Worm (Caenorhabditis elegans): ENCODE measurements around the gene sdz-18.

The sdz-18 gene

DNA sequence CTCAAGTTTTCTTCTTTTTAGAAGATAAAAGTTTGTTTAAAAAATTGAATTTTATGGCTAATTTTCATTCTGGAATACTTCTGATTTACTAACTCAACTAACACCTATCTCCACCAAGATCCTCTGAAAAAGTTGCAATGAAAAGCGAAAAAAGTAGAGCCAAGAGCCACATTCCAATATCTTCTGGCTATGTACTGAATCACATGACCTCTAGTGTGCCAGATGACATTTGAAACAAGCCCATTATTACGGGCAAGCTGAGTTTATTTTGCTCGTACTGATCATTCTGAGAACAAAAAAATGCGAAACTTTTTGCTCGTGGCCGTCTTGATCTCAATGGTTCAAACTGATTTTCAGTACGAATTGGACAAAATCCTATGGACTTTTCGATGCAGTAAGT, 27.2 kb downstream of the sdz-18 start, which contains the start of gene irld-36:
irld-36 (plus strand) TSS at position 301 of the 400 bp plus-strand sequence.
- TF ChIP-seq elt-2 (tag; optimal IDR thresholded peaks at IDR 0.05): no peak
- TF ChIP-seq aly-2 (tag; optimal IDR thresholded peaks at IDR 0.05): no peak
- no peak for TF ChIP-seq ztf-4 (tag; optimal IDR thresholded peaks at IDR 0.05)
- no peak for TF ChIP-seq ama-1 (optimal IDR thresholded peaks at IDR 0.05)
- no peak for TF ChIP-seq lsy-12 (tag; optimal IDR thresholded peaks at IDR 0.05)
- TF ChIP-seq nhr-11 (tag; optimal IDR thresholded peaks at IDR 0.05): no peak
- no peak for TF ChIP-seq ZK546.5 (tag; optimal IDR thresholded peaks at IDR 0.05)
- TF ChIP-seq ceh-82 (tag; optimal IDR thresholded peaks at IDR 0.05): no peak
- no peak for TF ChIP-seq unc-39 (tag; optimal IDR thresholded peaks at IDR 0.05)
- no peak for TF ChIP-seq nhr-25 (tag; optimal IDR thresholded peaks at IDR 0.05)
- no peak for TF ChIP-seq ceh-28 (tag; optimal IDR thresholded peaks at IDR 0.05)
- no peak for TF ChIP-seq pha-4 (tag; optimal IDR thresholded peaks at IDR 0.05)
- TF ChIP-seq lin-39 (tag; optimal IDR thresholded peaks at IDR 0.05): no peak
- no peak for TF ChIP-seq nfya-1 (tag; optimal IDR thresholded peaks at IDR 0.05; ENCODE audit: insufficient read depth)
- no peak for TF ChIP-seq elt-1 (tag; optimal IDR thresholded peaks at IDR 0.05)
- TF ChIP-seq ztf-11 (tag; optimal IDR thresholded peaks at IDR 0.05): no peak
- no peak for TF ChIP-seq zag-1 (tag; optimal IDR thresholded peaks at IDR 0.05)
- TF ChIP-seq nhr-12 (tag; optimal IDR thresholded peaks at IDR 0.05): no peak

DNA sequence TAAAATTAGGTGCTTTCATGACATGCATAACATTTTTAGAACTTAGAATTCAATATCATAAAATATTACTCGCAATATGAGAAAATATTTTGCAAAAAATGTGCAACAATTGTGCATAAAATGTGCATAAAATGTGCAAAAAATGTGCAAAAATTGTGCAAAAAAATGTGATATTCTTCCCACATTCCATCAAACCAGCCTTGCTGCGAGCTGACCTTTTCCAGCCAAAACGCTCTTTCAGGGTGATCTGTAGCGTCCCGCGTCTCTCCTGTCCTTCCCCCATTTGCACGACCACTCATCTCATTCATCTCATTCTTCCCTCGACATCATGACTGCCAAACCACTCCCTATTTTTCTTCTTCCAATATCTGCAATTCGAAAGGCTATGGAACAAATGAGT, 30.2 kb downstream of the sdz-18 start, which contains the start of gene fbxb-17:
fbxb-17 (plus strand) TSS at position 301 of the 400 bp plus-strand sequence.
- TF ChIP-seq nhr-67 (tag; optimal IDR thresholded peaks at IDR 0.05): no peak
- no peak for TF ChIP-seq R02D3.7 (tag; optimal IDR thresholded peaks at IDR 0.05)
- TF ChIP-seq nhr-28 (tag; optimal IDR thresholded peaks at IDR 0.05): no peak
- TF ChIP-seq nhr-237 (tag; optimal IDR thresholded peaks at IDR 0.05): no peak
- no peak for TF ChIP-seq lsy-12 (tag; optimal IDR thresholded peaks at IDR 0.05)
- TF ChIP-seq fkh-2 (tag; optimal IDR thresholded peaks at IDR 0.05): no peak
- no peak for TF ChIP-seq nfya-1 (tag; optimal IDR thresholded peaks at IDR 0.05; ENCODE audit: insufficient read depth)
- TF ChIP-seq nhr-43 (tag; optimal IDR thresholded peaks at IDR 0.05; ENCODE audit: poor library complexity, severe bottlenecking): no peak
- TF ChIP-seq tbx-2 (tag; optimal IDR thresholded peaks at IDR 0.05): no peak

DNA sequence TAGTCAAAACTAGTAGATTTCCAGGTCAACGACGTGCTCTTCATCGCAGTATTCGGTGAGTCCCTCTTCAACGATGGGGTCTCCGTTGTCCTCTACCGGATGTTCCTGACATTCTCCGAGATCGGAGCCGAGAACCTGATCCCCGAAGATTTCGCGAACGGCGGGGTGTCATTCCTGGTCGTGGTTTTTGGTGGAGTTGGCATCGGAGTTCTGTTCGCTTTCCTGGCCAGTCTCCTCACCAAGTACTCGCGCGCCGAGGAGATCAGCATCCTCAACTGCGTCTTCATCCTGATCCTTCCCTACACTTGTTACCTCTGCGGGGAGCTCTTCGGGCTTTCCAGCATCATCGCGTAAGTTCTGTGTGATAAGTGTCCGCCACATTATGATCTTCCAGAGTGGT, 33.6 kb downstream of the sdz-18 start:
- TF ChIP-seq lsy-12 (tag; optimal IDR thresholded peaks at IDR 0.05): no peak
- no peak for TF ChIP-seq nhr-237 (tag; optimal IDR thresholded peaks at IDR 0.05)
- no peak for TF ChIP-seq fkh-2 (tag; optimal IDR thresholded peaks at IDR 0.05)
- no peak for TF ChIP-seq egl-27 (tag; optimal IDR thresholded peaks at IDR 0.05)
- TF ChIP-seq ceh-16 (tag; optimal IDR thresholded peaks at IDR 0.05): no peak
- no peak for TF ChIP-seq skn-1 (tag; optimal IDR thresholded peaks at IDR 0.05)
- no peak for TF ChIP-seq tbx-2 (tag; optimal IDR thresholded peaks at IDR 0.05)
- no peak for TF ChIP-seq elt-3 (tag; optimal IDR thresholded peaks at IDR 0.05)
- no peak for TF ChIP-seq ZK546.5 (tag; optimal IDR thresholded peaks at IDR 0.05)
- TF ChIP-seq lin-15B (tag; optimal IDR thresholded peaks at IDR 0.05): no peak
- no peak for TF ChIP-seq nfya-1 (tag; optimal IDR thresholded peaks at IDR 0.05; ENCODE audit: insufficient read depth)
- no peak for TF ChIP-seq egl-5 (tag; optimal IDR thresholded peaks at IDR 0.05)
- no peak for TF ChIP-seq mdl-1 (tag; optimal IDR thresholded peaks at IDR 0.05)
- no peak for TF ChIP-seq nhr-77 (tag; optimal IDR thresholded peaks at IDR 0.05)
- no peak for TF ChIP-seq ceh-82 (tag; optimal IDR thresholded peaks at IDR 0.05)
- TF ChIP-seq nhr-25 (tag; optimal IDR thresholded peaks at IDR 0.05): no peak
- TF ChIP-seq pqm-1 (tag; optimal IDR thresholded peaks at IDR 0.05): no peak
- TF ChIP-seq nhr-11 (tag; optimal IDR thresholded peaks at IDR 0.05): no peak
- TF ChIP-seq fkh-10 (GFP tag; optimal IDR thresholded peaks at IDR 0.05): no peak

DNA sequence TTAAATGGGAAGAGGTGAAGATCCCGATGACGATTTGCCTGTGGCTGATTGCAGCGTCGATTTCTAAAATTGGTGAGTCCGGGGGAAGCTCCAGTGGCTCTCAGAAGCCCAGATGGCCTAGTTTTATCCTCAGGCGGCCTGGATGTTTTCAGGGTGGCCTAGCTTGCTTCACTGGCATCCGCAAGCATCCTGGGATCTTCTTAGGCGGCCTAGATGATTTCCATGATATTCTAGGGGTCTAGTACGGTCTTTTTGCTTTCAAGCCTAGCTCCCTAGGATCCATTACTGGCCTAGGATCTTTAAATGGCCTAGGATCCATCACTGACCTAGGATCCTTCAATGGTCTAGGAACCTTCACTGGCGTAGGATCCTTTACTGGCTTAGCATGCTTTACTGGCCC, 35.3 kb downstream of the sdz-18 start:
- TF ChIP-seq snpc-4 (tag; optimal IDR thresholded peaks at IDR 0.05) (no peak), nhr-11 (tag; optimal IDR thresholded peaks at IDR 0.05) (no peak), fos-1 (tag; optimal IDR thresholded peaks at IDR 0.05) (no peak), zag-1 (tag; optimal IDR thresholded peaks at IDR 0.05) (no peak), ztf-4 (tag; optimal IDR thresholded peaks at IDR 0.05) (no peak), nhr-43 (tag; optimal IDR thresholded peaks at IDR 0.05; ENCODE audit: poor library complexity, severe bottlenecking) (no peak), elt-3 (tag; optimal IDR thresholded peaks at IDR 0.05) (no peak), ztf-11 (tag; optimal IDR thresholded peaks at IDR 0.05) (no peak), unc-39 (tag; optimal IDR thresholded peaks at IDR 0.05) (no peak), pha-4 (tag; optimal IDR thresholded peaks at IDR 0.05) (no peak), mml-1 (tag; optimal IDR thresholded peaks at IDR 0.05) (no peak), elt-1 (tag; optimal IDR thresholded peaks at IDR 0.05) (no peak), nhr-28 (tag; optimal IDR thresholded peaks at IDR 0.05) (no peak), nhr-23 (tag; optimal IDR thresholded peaks at IDR 0.05) (no peak), egl-27 (tag; optimal IDR thresholded peaks at IDR 0.05) (no peak), egl-5 (tag; optimal IDR thresholded peaks at IDR 0.05) (no peak), sea-2 (GFP tag; optimal IDR thresholded peaks at IDR 0.05) (no peak), lin-15B (tag; optimal IDR thresholded peaks at IDR 0.05) (no peak), aly-2 (tag; optimal IDR thresholded peaks at IDR 0.05) (no peak)
